Fruit fly (Drosophila melanogaster): ENCODE measurements around the gene CG13082.

The CG13082 gene

dm6 chr2L:19528308-19528707 lies 9.9 kb upstream of the CG13082 start (continued):
- peak; percentile 91 for TF ChIP-seq CG12104 (GFP tag; optimal IDR thresholded peaks at IDR 0.05)
- TF ChIP-seq ab (GFP tag; optimal IDR thresholded peaks at IDR 0.05): peak; percentile 88
- TF ChIP-seq az2 (GFP tag; optimal IDR thresholded peaks at IDR 0.05): peak; percentile 88
- TF ChIP-seq gcm2 (GFP tag; optimal IDR thresholded peaks at IDR 0.05): peak; percentile 87
- no peak for TF ChIP-seq ato (GFP tag; IDR thresholded peaks at IDR 0.05; ENCODE audit: partially characterized antibody)
- peak; percentile 95 for TF ChIP-seq CG13424 (tag; optimal IDR thresholded peaks at IDR 0.05)
- TF ChIP-seq lmd (GFP tag; IDR thresholded peaks at IDR 0.05): peak; percentile 96
- peak; percentile 84 for TF ChIP-seq Mad (GFP tag; optimal IDR thresholded peaks at IDR 0.05)
- TF ChIP-seq jumu (GFP tag; optimal IDR thresholded peaks at IDR 0.05): peak; percentile 89
- TF ChIP-seq nom (GFP tag; optimal IDR thresholded peaks at IDR 0.05): peak; percentile 86
- TF ChIP-seq CG2875 (GFP tag; optimal IDR thresholded peaks at IDR 0.05): peak; percentile 60
- peak; percentile 93 for TF ChIP-seq tx (GFP tag; optimal IDR thresholded peaks at IDR 0.05)
- no peak for TF ChIP-seq sc (optimal IDR thresholded peaks at IDR 0.05)
- peak; percentile 45 for TF ChIP-seq sc (GFP tag; optimal IDR thresholded peaks at IDR 0.05)
- peak; percentile 88 for TF ChIP-seq CG17361 (GFP tag; IDR thresholded peaks at IDR 0.05)
- peak; percentile 96 for TF ChIP-seq ERR (GFP tag; optimal IDR thresholded peaks at IDR 0.05)
- TF ChIP-seq CG3407 (GFP tag; optimal IDR thresholded peaks at IDR 0.05): peak; percentile 69
- no peak for TF ChIP-seq gfzf (GFP tag; optimal IDR thresholded peaks at IDR 0.05)
- peak; percentile 99 for TF ChIP-seq Drgx (GFP tag; IDR thresholded peaks at IDR 0.05)
- peak; percentile 81 for TF ChIP-seq Bdp1 (GFP tag; optimal IDR thresholded peaks at IDR 0.05)
- TF ChIP-seq tup (GFP tag; optimal IDR thresholded peaks at IDR 0.05): peak; percentile 89
- peak; percentile 88 for TF ChIP-seq CG7357 (GFP tag; IDR thresholded peaks at IDR 0.05)
- peak; percentile 14 for TF ChIP-seq pfk (GFP tag; optimal IDR thresholded peaks at IDR 0.05)
- peak; percentile 55; the same call in 1 of the 2 replicates for TF ChIP-seq sim (GFP tag; IDR thresholded peaks at IDR 0.05)
- TF ChIP-seq CG34376 (GFP tag; optimal IDR thresholded peaks at IDR 0.05): peak; percentile 98
- TF ChIP-seq CG16815 (GFP tag; optimal IDR thresholded peaks at IDR 0.05): peak; percentile 85
- peak; percentile 99 for TF ChIP-seq slbo (GFP tag; IDR thresholded peaks at IDR 0.05)
- TF ChIP-seq Hsf (GFP tag; optimal IDR thresholded peaks at IDR 0.05): peak; percentile 97
- TF ChIP-seq CG14710 (tag; optimal IDR thresholded peaks at IDR 0.05): peak; percentile 57
- TF ChIP-seq danr (GFP tag; IDR thresholded peaks at IDR 0.05): peak; percentile 93
- TF ChIP-seq CG13894 (tag; optimal IDR thresholded peaks at IDR 0.05): peak; percentile 98
- peak; percentile 97 for TF ChIP-seq zfh2 (GFP tag; optimal IDR thresholded peaks at IDR 0.05)
- TF ChIP-seq CG6272 (GFP tag; IDR thresholded peaks at IDR 0.05): peak; percentile 92
- peak in 1 of 2 experiments; percentile 29 for TF ChIP-seq Dfd (GFP tag; optimal IDR thresholded peaks at IDR 0.05)
- no peak for TF ChIP-seq Scr (GFP tag; IDR thresholded peaks at IDR 0.05; ENCODE audit: partially characterized antibody)
- TF ChIP-seq CG11093 (GFP tag; IDR thresholded peaks at IDR 0.05): peak; percentile 85
- TF ChIP-seq CG15269 (tag; optimal IDR thresholded peaks at IDR 0.05): peak; percentile 98
- peak; percentile 93 for TF ChIP-seq D19B (GFP tag; optimal IDR thresholded peaks at IDR 0.05)
- peak; percentile 94 for TF ChIP-seq CG15514 (GFP tag; optimal IDR thresholded peaks at IDR 0.05)
- TF ChIP-seq CG12391 (tag; optimal IDR thresholded peaks at IDR 0.05): peak; percentile 97
- TF ChIP-seq cad (GFP tag; optimal IDR thresholded peaks at IDR 0.05): no peak
- peak; percentile 98 for TF ChIP-seq rib (GFP tag; IDR thresholded peaks at IDR 0.05)
- peak; percentile 99 for TF ChIP-seq Atf6 (GFP tag; IDR thresholded peaks at IDR 0.05)
- TF ChIP-seq CG8290 (GFP tag; optimal IDR thresholded peaks at IDR 0.05): peak; percentile 24
- TF ChIP-seq CG8290 (tag; optimal IDR thresholded peaks at IDR 0.05): peak in 1 of 2 experiments; percentile 97
- peak; percentile 25 for TF ChIP-seq CG17912 (GFP tag; optimal IDR thresholded peaks at IDR 0.05)
- peak; percentile 97 for TF ChIP-seq cwo (GFP tag; optimal IDR thresholded peaks at IDR 0.05)
- TF ChIP-seq CG1792 (GFP tag; optimal IDR thresholded peaks at IDR 0.05): peak; percentile 93
- TF ChIP-seq CG2120 (GFP tag; optimal IDR thresholded peaks at IDR 0.05): peak; percentile 99
- TF ChIP-seq CG10209 (GFP tag; optimal IDR thresholded peaks at IDR 0.05): peak; percentile 95
- TF ChIP-seq pb (GFP tag; optimal IDR thresholded peaks at IDR 0.05): peak; percentile 82
- TF ChIP-seq BtbVII (GFP tag; optimal IDR thresholded peaks at IDR 0.05): peak; percentile 98
